Worm (Caenorhabditis elegans): ENCODE results near the gene C17H12.6.
A peak's percentile ranks its signal among the peaks of the same experiment; 100 is the strongest.
"Not testable (repeated sequence)": the region's sequence is repeated elsewhere in the genome, so short reads cannot be mapped to it uniquely, and the experiment has no call there.

Gene C17H12.6

ce11 chrIV:6832194-6832593 is 9.9 kb upstream of the C17H12.6 start:
- TF ChIP-seq klf-2 (GFP tag; conservative IDR thresholded peaks at IDR 0.05) (no peak), flt-1 (GFP tag; IDR thresholded peaks at IDR 0.05) (no peak), ref-1 (GFP tag; conservative IDR thresholded peaks at IDR 0.05) (no peak)

DNA sequence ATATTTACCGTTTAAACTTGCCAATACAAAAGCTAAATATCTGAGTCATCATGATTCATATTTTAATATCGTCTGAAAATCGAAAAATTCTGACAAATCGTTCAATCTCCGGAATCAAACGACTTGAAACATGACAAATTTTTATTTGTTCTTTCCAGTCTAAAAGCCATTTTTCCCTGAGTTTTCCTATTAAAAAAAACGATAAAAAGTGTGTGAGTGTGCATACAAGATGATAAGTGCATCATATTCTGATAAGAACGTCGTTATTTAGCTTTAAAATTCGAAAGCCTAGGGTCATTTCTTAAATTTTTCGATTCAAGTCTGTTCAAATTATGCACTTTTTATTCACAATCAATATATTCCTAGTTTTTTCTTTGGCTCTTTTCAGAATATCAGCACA is 7.6 kb upstream of the C17H12.6 start, which contains the start of gene H20E11.1:
Gene H20E11.1, plus strand, starts transcription at position 244 of the 400 bp plus-strand sequence.
- TF ChIP-seq ztf-29 (GFP tag; IDR thresholded peaks at IDR 0.05), result no peak
- no peak for TF ChIP-seq flt-1 (GFP tag; IDR thresholded peaks at IDR 0.05)

ce11 chrIV:6827477-6827876 is 5.2 kb upstream of the C17H12.6 start, which contains the start of gene H20E11.2:
TSS of gene H20E11.2 (plus strand) at chrIV:6827777.
- TF ChIP-seq T22C8.4, flt-1, tab-1 (GFP tag; IDR thresholded peaks at IDR 0.05): not testable (repeated sequence)

DNA sequence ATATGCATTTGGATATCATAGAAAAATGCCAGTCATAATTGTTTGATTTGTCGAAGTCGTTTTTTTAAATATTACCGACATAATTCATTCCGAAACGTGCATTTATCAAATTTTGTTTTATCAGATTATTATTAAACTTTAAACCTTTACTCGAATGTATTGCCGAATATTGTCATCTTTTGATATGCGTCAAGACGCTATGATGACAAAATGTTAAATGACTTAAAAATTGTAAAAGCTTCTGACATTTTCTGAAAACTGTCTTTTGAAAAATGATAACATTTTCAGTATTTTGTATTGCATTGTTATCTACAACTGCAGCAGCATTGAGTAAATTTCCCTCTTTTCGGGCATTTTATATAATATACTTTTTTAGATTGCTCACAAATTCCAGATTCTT is 2.3 kb upstream of the C17H12.6 start, which contains the start of gene H20E11.3:
Gene H20E11.3, plus strand, starts transcription at position 195 of the 400 bp plus-strand sequence.
- no peak for TF ChIP-seq ref-1 (GFP tag; conservative IDR thresholded peaks at IDR 0.05)
- no peak for TF ChIP-seq flt-1 (GFP tag; IDR thresholded peaks at IDR 0.05)
- no peak for TF ChIP-seq T22C8.4 (GFP tag; IDR thresholded peaks at IDR 0.05)
- TF ChIP-seq ztf-29 (GFP tag; IDR thresholded peaks at IDR 0.05), result no peak
- no peak for TF ChIP-seq tab-1 (GFP tag; IDR thresholded peaks at IDR 0.05)
- TF ChIP-seq ztf-23 (GFP tag; IDR thresholded peaks at IDR 0.05), result no peak
- no peak for TF ChIP-seq med-1 (GFP tag; optimal IDR thresholded peaks at IDR 0.05; ENCODE audit: insufficient read depth)
- no peak for TF ChIP-seq klf-2 (GFP tag; conservative IDR thresholded peaks at IDR 0.05)
- TF ChIP-seq cog-1 (tag; optimal IDR thresholded peaks at IDR 0.05), result no peak

DNA sequence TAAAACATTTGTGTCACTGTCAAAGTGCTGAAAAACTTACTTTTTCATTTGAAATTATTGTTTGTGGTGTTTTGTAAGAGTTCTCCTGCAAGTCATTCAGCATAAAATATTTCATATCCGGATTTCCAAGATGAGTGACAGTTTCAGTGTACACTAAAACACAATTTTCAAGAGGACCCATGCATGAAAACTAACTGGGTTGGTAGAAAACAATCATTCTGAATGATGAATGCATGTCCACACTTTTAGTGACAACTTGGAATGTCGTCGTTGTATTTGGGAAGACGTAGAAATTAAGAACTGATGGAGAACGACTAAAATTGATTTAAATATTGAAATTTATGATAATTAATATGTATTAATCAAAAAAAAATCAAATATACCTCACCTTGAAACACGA is 597 bp downstream of the C17H12.6 start:
- no peak for TF ChIP-seq ztf-23 (GFP tag; IDR thresholded peaks at IDR 0.05)

DNA sequence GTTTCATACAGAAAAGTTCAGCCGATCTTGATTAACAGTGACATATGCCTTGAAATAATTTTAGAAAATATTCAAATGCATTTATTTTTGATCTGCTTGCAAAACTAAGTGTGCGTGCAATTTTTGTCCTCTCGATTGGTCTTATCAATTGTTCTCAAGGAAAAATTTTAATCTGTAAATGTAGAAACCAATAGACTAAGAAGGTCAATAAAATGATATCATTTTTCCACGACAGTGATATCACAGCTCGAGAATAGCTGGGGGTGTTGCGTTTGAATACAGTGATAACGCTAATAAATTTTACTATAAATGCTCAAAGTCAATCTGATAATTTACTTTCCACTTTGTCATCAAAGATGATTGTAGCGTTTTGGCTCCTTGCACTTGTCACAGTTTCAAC is 3.9 kb downstream of the C17H12.6 start, which contains the start of gene C17H12.8:
Gene C17H12.8, plus strand, starts transcription at position 335 of the 400 bp plus-strand sequence.
- TF ChIP-seq T22C8.4 (GFP tag; IDR thresholded peaks at IDR 0.05) (no peak), flt-1 (GFP tag; IDR thresholded peaks at IDR 0.05) (no peak), cog-1 (tag; optimal IDR thresholded peaks at IDR 0.05) (no peak), klf-2 (GFP tag; conservative IDR thresholded peaks at IDR 0.05) (no peak), ref-1 (GFP tag; conservative IDR thresholded peaks at IDR 0.05) (no peak), ztf-29 (GFP tag; IDR thresholded peaks at IDR 0.05) (no peak), med-1 (GFP tag; optimal IDR thresholded peaks at IDR 0.05; ENCODE audit: insufficient read depth) (no peak), tab-1 (GFP tag; IDR thresholded peaks at IDR 0.05) (no peak), ztf-23 (GFP tag; IDR thresholded peaks at IDR 0.05) (no peak)

DNA sequence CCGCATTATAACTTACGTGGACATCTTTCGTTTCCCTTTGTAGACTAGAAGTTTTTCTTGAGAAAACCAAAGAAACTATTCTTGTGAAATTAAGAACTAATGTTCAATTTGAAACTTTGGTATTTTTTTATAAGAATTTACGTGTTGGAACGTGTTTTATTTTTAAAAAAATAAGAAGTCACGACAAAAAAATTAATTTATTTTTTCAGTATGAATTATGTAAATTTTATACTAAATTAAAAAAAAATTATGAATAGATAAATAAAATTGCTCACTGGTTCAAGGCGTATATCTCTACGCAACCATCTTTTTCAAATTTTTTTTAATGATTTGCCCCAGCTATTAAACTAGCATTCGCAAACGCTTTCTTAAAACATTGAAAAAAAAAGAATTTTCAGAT is 4.8 kb downstream of the C17H12.6 start, which contains the start of gene C17H12.5:
Gene C17H12.5, minus strand, starts transcription at position 101 of the 400 bp plus-strand sequence.
- TF ChIP-seq ztf-23 (GFP tag; IDR thresholded peaks at IDR 0.05) (no peak), ref-1 (GFP tag; conservative IDR thresholded peaks at IDR 0.05) (no peak), flt-1 (GFP tag; IDR thresholded peaks at IDR 0.05) (no peak), klf-2 (GFP tag; conservative IDR thresholded peaks at IDR 0.05) (no peak), ztf-29 (GFP tag; IDR thresholded peaks at IDR 0.05) (no peak), T22C8.4 (GFP tag; IDR thresholded peaks at IDR 0.05) (no peak), tab-1 (GFP tag; IDR thresholded peaks at IDR 0.05) (no peak), cog-1 (tag; optimal IDR thresholded peaks at IDR 0.05) (no peak), med-1 (GFP tag; optimal IDR thresholded peaks at IDR 0.05; ENCODE audit: insufficient read depth) (no peak)

DNA sequence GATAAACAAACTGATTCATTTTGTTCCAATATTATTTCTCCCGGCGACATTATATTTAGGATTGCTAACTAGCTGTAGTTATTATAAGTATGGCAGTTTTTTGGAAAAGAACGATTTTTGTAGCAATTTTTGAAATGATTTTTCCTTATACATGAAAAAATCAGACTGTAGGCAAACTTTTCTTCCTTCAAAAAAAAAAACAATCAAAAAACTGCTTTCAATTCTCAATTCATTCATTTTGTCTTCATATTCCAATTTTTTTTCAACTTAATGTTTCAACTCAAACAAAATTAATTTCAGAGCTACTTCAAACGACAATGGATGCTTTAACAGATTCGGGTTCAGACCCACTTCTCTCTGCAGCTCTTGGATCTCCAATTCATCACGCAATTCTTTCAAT is 10.5 kb downstream of the C17H12.6 start, which contains the start of gene ceh-48:
Gene ceh-48, plus strand, starts transcription at position 301 of the 400 bp plus-strand sequence.
- TF ChIP-seq tab-1 (GFP tag; IDR thresholded peaks at IDR 0.05), result no peak
- TF ChIP-seq ref-1 (GFP tag; conservative IDR thresholded peaks at IDR 0.05), result no peak
- TF ChIP-seq klf-2 (GFP tag; conservative IDR thresholded peaks at IDR 0.05), result no peak
- no peak for TF ChIP-seq T22C8.4 (GFP tag; IDR thresholded peaks at IDR 0.05)
- TF ChIP-seq ztf-29 (GFP tag; IDR thresholded peaks at IDR 0.05), result no peak
- TF ChIP-seq med-1 (GFP tag; optimal IDR thresholded peaks at IDR 0.05; ENCODE audit: insufficient read depth), result no peak
- no peak for TF ChIP-seq flt-1 (GFP tag; IDR thresholded peaks at IDR 0.05)
- TF ChIP-seq cog-1 (tag; optimal IDR thresholded peaks at IDR 0.05), result no peak
- no peak for TF ChIP-seq ztf-23 (GFP tag; IDR thresholded peaks at IDR 0.05)

DNA sequence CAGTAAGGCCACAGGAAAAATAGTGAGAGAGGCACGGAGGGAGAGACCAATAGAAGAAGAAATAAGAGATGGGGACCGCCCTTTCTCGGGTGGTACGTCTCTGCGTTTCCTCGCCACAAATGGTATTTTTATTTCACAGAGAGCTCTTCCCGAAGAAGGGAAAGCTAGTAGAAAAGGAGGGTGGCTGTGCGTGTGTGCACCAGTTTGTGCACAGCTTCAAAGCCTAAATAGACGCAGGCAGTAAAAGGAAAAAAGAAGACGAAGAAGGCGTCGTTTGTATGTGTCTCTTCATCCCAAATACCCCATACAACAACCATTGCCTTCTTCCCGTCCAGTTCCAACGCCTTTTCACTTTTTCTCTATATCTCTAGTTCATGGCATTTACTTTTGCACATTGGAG is 12.6 kb downstream of the C17H12.6 start:
- TF ChIP-seq cog-1 (tag; optimal IDR thresholded peaks at IDR 0.05) (peak; percentile 48), tab-1 (GFP tag; IDR thresholded peaks at IDR 0.05) (no peak)

DNA sequence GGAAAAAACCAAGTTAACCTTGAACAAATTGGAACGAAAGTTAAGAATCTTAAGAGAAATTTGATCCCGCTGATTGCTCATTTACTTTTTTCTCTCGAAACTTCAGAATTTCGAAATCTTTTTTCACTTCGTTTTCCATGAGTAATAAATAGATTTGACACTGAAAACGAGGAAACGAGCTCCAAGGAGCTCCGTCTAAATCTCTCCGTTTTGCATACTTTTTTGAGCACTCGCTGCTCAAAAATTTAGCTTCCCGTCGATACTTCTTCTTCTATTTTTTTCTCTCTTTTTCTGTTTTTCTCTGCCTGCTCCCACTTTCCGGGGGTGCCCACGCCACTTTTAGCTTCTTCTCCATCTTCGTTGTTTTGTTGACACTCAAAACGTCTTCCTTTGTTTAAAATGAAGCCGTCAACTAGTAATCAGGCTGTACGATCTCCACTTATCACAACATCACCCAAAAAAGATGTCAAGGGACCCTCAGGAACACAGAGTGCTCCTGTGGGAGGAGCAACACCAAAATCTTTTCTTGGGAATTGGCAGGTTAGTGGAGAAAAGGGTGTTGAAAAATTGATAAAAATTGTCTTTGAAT is 15.7 kb downstream of the C17H12.6 start, which contains the start of gene C17H12.10:
Gene C17H12.10, plus strand, starts transcription at position 325 of the 589 bp plus-strand sequence.
- TF ChIP-seq tab-1 (GFP tag; IDR thresholded peaks at IDR 0.05) (no peak), med-1 (GFP tag; optimal IDR thresholded peaks at IDR 0.05; ENCODE audit: insufficient read depth) (no peak)

DNA sequence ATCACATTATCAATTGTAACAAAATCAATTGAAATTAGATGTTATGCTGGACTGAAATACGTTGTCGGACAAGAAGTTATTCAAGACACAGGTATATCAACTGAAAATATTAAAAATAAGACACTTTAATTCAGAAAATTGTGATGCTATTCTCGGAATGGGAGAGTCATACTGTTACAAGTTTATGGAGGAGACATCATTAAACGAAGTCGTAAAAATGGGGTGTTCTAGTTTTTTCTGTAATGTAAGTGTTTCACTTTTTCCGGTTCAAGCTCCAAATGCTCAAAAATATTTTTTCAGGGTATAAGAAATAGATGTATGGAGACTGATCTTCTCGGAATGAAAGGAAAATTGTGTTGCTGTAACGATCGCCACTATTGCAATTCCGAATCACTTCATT is 17.5 kb downstream of the C17H12.6 start, which contains the start of gene C17H12.37:
Gene C17H12.37, plus strand, starts transcription at position 301 of the 400 bp plus-strand sequence.
- TF ChIP-seq flt-1 (GFP tag; IDR thresholded peaks at IDR 0.05) (no peak), tab-1 (GFP tag; IDR thresholded peaks at IDR 0.05) (no peak), cog-1 (tag; optimal IDR thresholded peaks at IDR 0.05) (no peak), ref-1 (GFP tag; conservative IDR thresholded peaks at IDR 0.05) (no peak), med-1 (GFP tag; optimal IDR thresholded peaks at IDR 0.05; ENCODE audit: insufficient read depth) (no peak), klf-2 (GFP tag; conservative IDR thresholded peaks at IDR 0.05) (no peak), ztf-23 (GFP tag; IDR thresholded peaks at IDR 0.05) (no peak), T22C8.4 (GFP tag; IDR thresholded peaks at IDR 0.05) (no peak), ztf-29 (GFP tag; IDR thresholded peaks at IDR 0.05) (no peak)
